Fruit fly (Drosophila melanogaster) whole organism, embryonic: ENCODE data around the gene Acp32CD.
A peak's percentile ranks its signal among the peaks of the same experiment; 100 is the strongest.

ENCODE experiments used
- ATbp ChIP-seq: fragments of 200-800 bp; sonication (Bioruptor generic); optimal IDR thresholded peaks from 2 replicates; lab custom pipeline; 2017; ENCODE audit warnings: missing biosample characterization, mild to moderate bottlenecking, missing genetic modification characterization, missing genetic modification reagents
- Abd-B ChIP-seq: fragments of 200-800 bp; sonication (Bioruptor generic); optimal IDR thresholded peaks from 2 replicates; lab custom pipeline; 2018; ENCODE audit warnings: missing biosample characterization, mild to moderate bottlenecking, missing genetic modification characterization, moderate library complexity
- BEAF-32 ChIP-seq: fragments of 200-800 bp; sonication (Bioruptor generic); optimal IDR thresholded peaks from 3 replicates; lab custom pipeline; 2017; ENCODE audit warnings: missing biosample characterization, missing genetic modification characterization, mild to moderate bottlenecking, moderate library complexity, missing genetic modification reagents
- C15 ChIP-seq: fragments of 200-800 bp; sonication (Bioruptor generic); IDR thresholded peaks from 3 replicates; pipeline ENCODE4 v1.3.6; 2022; ENCODE audit warnings: missing biosample characterization, missing genetic modification characterization
- CG10209 ChIP-seq: fragments of 200-800 bp; sonication (Bioruptor generic); optimal IDR thresholded peaks from 3 replicates; lab custom pipeline; 2017; ENCODE audit warnings: missing biosample characterization, mild to moderate bottlenecking, missing genetic modification characterization, missing genetic modification reagents
- CG10366 ChIP-seq: fragments of 200-800 bp; sonication (Bioruptor generic); IDR thresholded peaks from 2 replicates; pipeline ENCODE4 v1.3.6; 2022; ENCODE audit warnings: missing biosample characterization, missing genetic modification characterization
- CG10431 ChIP-seq: fragments of 200-800 bp; sonication (Bioruptor generic); optimal IDR thresholded peaks from 3 replicates; lab custom pipeline; 2018; ENCODE audit warnings: missing biosample characterization, mild to moderate bottlenecking, missing genetic modification characterization
- CG10979 ChIP-seq: fragments of 200-800 bp; sonication (Bioruptor generic); optimal IDR thresholded peaks from 2 replicates; lab custom pipeline; 2018; ENCODE audit warnings: missing biosample characterization, mild to moderate bottlenecking, missing genetic modification characterization, moderate library complexity
- CG13775 ChIP-seq: fragments of 200-800 bp; sonication (Bioruptor generic); optimal IDR thresholded peaks from 3 replicates; lab custom pipeline; 2017; ENCODE audit warnings: missing biosample characterization, mild to moderate bottlenecking, missing genetic modification characterization
- CG14710 ChIP-seq: fragments of 200-800 bp; sonication (Bioruptor generic); optimal IDR thresholded peaks from 3 replicates; lab custom pipeline; 2019; ENCODE audit warnings: missing biosample characterization, mild to moderate bottlenecking, missing genetic modification characterization, moderate library complexity
- CG14860 ChIP-seq: fragments of 200-800 bp; sonication (Bioruptor generic); IDR thresholded peaks from 3 replicates; pipeline ENCODE4 v1.3.6; 2022; ENCODE audit warnings: missing biosample characterization, missing genetic modification characterization; ENCODE audit not compliant: partially characterized antibody
- CG15011 ChIP-seq: fragments of 200-800 bp; sonication (Bioruptor generic); optimal IDR thresholded peaks from 3 replicates; lab custom pipeline; 2018; ENCODE audit warnings: missing biosample characterization, mild to moderate bottlenecking, missing genetic modification characterization
- CG15479 ChIP-seq: fragments of 200-800 bp; sonication (Bioruptor generic); optimal IDR thresholded peaks from 3 replicates; lab custom pipeline; 2019; ENCODE audit warnings: missing biosample characterization, mild to moderate bottlenecking, missing genetic modification characterization, moderate library complexity
- CG17361 ChIP-seq: fragments of 200-800 bp; sonication (Bioruptor generic); IDR thresholded peaks from 3 replicates; pipeline ENCODE4 v1.3.6; 2022; ENCODE audit warnings: missing biosample characterization, missing genetic modification characterization
- CG17385 ChIP-seq: fragments of 200-800 bp; sonication (Bioruptor generic); optimal IDR thresholded peaks from 3 replicates; lab custom pipeline; 2018; ENCODE audit warnings: missing biosample characterization, mild to moderate bottlenecking, missing genetic modification characterization
- CG17829 ChIP-seq: fragments of 200-800 bp; optimal IDR thresholded peaks from 2 replicates; lab custom pipeline; 2019; ENCODE audit warnings: missing biosample characterization, mild to moderate bottlenecking, missing genetic modification characterization, moderate library complexity
- CG18262 ChIP-seq: fragments of 200-800 bp; optimal IDR thresholded peaks from 3 replicates; lab custom pipeline; 2019; ENCODE audit warnings: missing biosample characterization, mild to moderate bottlenecking, missing genetic modification characterization, moderate library complexity
- CG18476 ChIP-seq: fragments of 200-800 bp; sonication (Bioruptor generic); optimal IDR thresholded peaks from 2 replicates; lab custom pipeline; 2016; ENCODE audit warnings: missing biosample characterization, mild to moderate bottlenecking, missing genetic modification characterization
- CG2712 ChIP-seq: fragments of 200-800 bp; optimal IDR thresholded peaks from 3 replicates; lab custom pipeline; 2019; ENCODE audit warnings: missing biosample characterization, mild to moderate bottlenecking, missing genetic modification characterization, moderate library complexity
- CG33213 ChIP-seq: fragments of 200-800 bp; sonication (Bioruptor generic); optimal IDR thresholded peaks from 3 replicates; lab custom pipeline; 2016; ENCODE audit warnings: missing biosample characterization, missing genetic modification characterization
- CG3838 ChIP-seq: fragments of 200-800 bp; sonication (Bioruptor generic); optimal IDR thresholded peaks from 3 replicates; lab custom pipeline; 2016; ENCODE audit warnings: missing biosample characterization, missing genetic modification characterization
- CG4328 ChIP-seq: fragments of 200-800 bp; sonication (Bioruptor generic); optimal IDR thresholded peaks from 3 replicates; lab custom pipeline; 2017; ENCODE audit warnings: missing biosample characterization, missing genetic modification reagents, missing genetic modification characterization
- CG4617 ChIP-seq: fragments of 200-800 bp; sonication (Bioruptor generic); optimal IDR thresholded peaks from 3 replicates; lab custom pipeline; 2016; ENCODE audit warnings: missing biosample characterization, missing genetic modification characterization, borderline replicate concordance
- CG7928 ChIP-seq: fragments of 200-800 bp; sonication (Bioruptor generic); optimal IDR thresholded peaks from 2 replicates; lab custom pipeline; 2017; ENCODE audit warnings: missing biosample characterization, mild to moderate bottlenecking, missing genetic modification characterization
- CG7987 ChIP-seq: fragments of 200-800 bp; sonication (Bioruptor generic); optimal IDR thresholded peaks from 2 replicates; lab custom pipeline; 2018; ENCODE audit warnings: missing biosample characterization, mild to moderate bottlenecking, missing genetic modification characterization, moderate library complexity
- CG8290 ChIP-seq, 3 experiments: fragments of 200-800 bp; sonication (Bioruptor generic); optimal IDR thresholded peaks; 2 replicates each; lab custom pipeline; 2016 to 2019; ENCODE audit warnings: missing biosample characterization in 3 of 3, missing genetic modification characterization in 3 of 3, mild to moderate bottlenecking in 2 of 3, moderate library complexity in 1 of 3
- CG8478 ChIP-seq: fragments of >200 bp; optimal IDR thresholded peaks from 2 replicates; lab custom pipeline; 2018
- Chrac-16 ChIP-seq: fragments of 200-800 bp; sonication (Bioruptor generic); optimal IDR thresholded peaks from 3 replicates; lab custom pipeline; 2016; ENCODE audit warnings: missing biosample characterization, missing genetic modification characterization
- E2f1 ChIP-seq: fragments of 200-800 bp; sonication (Bioruptor generic); IDR thresholded peaks from 2 replicates; pipeline ENCODE4 v1.3.6; 2022; ENCODE audit warnings: missing biosample characterization, missing genetic modification characterization
- Elba2 ChIP-seq: fragments of 200-800 bp; sonication (Bioruptor generic); optimal IDR thresholded peaks from 3 replicates; lab custom pipeline; 2016; ENCODE audit warnings: missing biosample characterization, missing genetic modification characterization
- Med ChIP-seq: fragments of 200-800 bp; sonication (Bioruptor generic); peaks from one replicate; lab custom pipeline; 2016; ENCODE audit warnings: missing biosample characterization, missing genetic modification characterization, mild to moderate bottlenecking, inconsistent platforms, moderate library complexity
- Rfx ChIP-seq: fragments of 200-800 bp; sonication (Bioruptor generic); IDR thresholded peaks from 2 replicates; pipeline ENCODE4 v1.3.6; 2022; ENCODE audit warnings: missing biosample characterization, missing genetic modification characterization
- Scr ChIP-seq: fragments of 200-800 bp; sonication (Bioruptor generic); IDR thresholded peaks from 2 replicates; pipeline ENCODE4 v1.3.6; 2022; ENCODE audit warnings: missing biosample characterization, missing genetic modification characterization; ENCODE audit not compliant: partially characterized antibody
- Taf1 ChIP-seq: fragments of 200-800 bp; sonication (Bioruptor generic); IDR thresholded peaks from 2 replicates; pipeline ENCODE4 v1.3.6; 2022; ENCODE audit warnings: missing biosample characterization, missing genetic modification characterization
- ara ChIP-seq: fragments of 200-800 bp; sonication (Bioruptor generic); IDR thresholded peaks from 2 replicates; pipeline ENCODE4 v1.3.6; 2022; ENCODE audit warnings: missing biosample characterization, missing genetic modification characterization
- cato ChIP-seq: fragments of 200-800 bp; sonication (Bioruptor generic); optimal IDR thresholded peaks from 2 replicates; lab custom pipeline; 2016; ENCODE audit warnings: missing biosample characterization, missing genetic modification characterization, borderline replicate concordance
- dm ChIP-seq: fragments of 200-800 bp; sonication (Bioruptor generic); optimal IDR thresholded peaks from 3 replicates; lab custom pipeline; 2016; ENCODE audit warnings: missing biosample characterization, missing genetic modification characterization
- fd102C ChIP-seq: fragments of 200-800 bp; sonication (Bioruptor generic); optimal IDR thresholded peaks from 2 replicates; lab custom pipeline; 2018; ENCODE audit warnings: missing biosample characterization, mild to moderate bottlenecking, missing genetic modification characterization, moderate library complexity
- peb ChIP-seq: fragments of 200-800 bp; sonication (Bioruptor generic); IDR thresholded peaks from 2 replicates; pipeline ENCODE4 v1.3.6; 2022; ENCODE audit warnings: missing biosample characterization, missing genetic modification characterization
- phol ChIP-seq: fragments of 200-800 bp; sonication (Bioruptor generic); optimal IDR thresholded peaks from 3 replicates; lab custom pipeline; 2018; ENCODE audit warnings: missing biosample characterization, mild to moderate bottlenecking, missing genetic modification characterization, moderate library complexity
- row ChIP-seq: fragments of 200-800 bp; sonication (Bioruptor generic); IDR thresholded peaks from 3 replicates; pipeline ENCODE4 v1.3.6; 2022; ENCODE audit warnings: missing biosample characterization, missing genetic modification characterization
- sima ChIP-seq: fragments of 200-800 bp; sonication (Bioruptor generic); optimal IDR thresholded peaks from 2 replicates; lab custom pipeline; 2016; ENCODE audit warnings: missing biosample characterization, missing genetic modification characterization
- stwl ChIP-seq: fragments of 200-800 bp; sonication (Bioruptor generic); optimal IDR thresholded peaks from 3 replicates; lab custom pipeline; 2018; ENCODE audit warnings: missing biosample characterization, mild to moderate bottlenecking, missing genetic modification characterization, moderate library complexity
- trem ChIP-seq: fragments of 200-800 bp; optimal IDR thresholded peaks from 3 replicates; lab custom pipeline; 2019; ENCODE audit warnings: missing biosample characterization, mild to moderate bottlenecking, missing genetic modification characterization, moderate library complexity
- unpg ChIP-seq: fragments of 200-800 bp; sonication (Bioruptor generic); optimal IDR thresholded peaks from 3 replicates; lab custom pipeline; 2018; ENCODE audit warnings: missing biosample characterization, mild to moderate bottlenecking, missing genetic modification characterization, moderate library complexity
- vnd ChIP-seq: fragments of 200-800 bp; sonication (Bioruptor generic); IDR thresholded peaks from 3 replicates; pipeline ENCODE4 v1.3.6; 2022; ENCODE audit warnings: missing biosample characterization, missing genetic modification characterization; ENCODE audit not compliant: partially characterized antibody
- wor ChIP-seq: fragments of 200-800 bp; sonication (Bioruptor generic); IDR thresholded peaks from 2 replicates; pipeline ENCODE4 v1.3.6; 2022; ENCODE audit warnings: missing biosample characterization, missing genetic modification characterization
- zen ChIP-seq: fragments of 200-800 bp; sonication (Bioruptor generic); optimal IDR thresholded peaks from 3 replicates; lab custom pipeline; 2018; ENCODE audit warnings: missing biosample characterization, mild to moderate bottlenecking, missing genetic modification characterization, moderate library complexity

Acp32CD gene

dm6 chr2L:10976046-10976863 is 39.2 kb upstream of the Acp32CD start, which contains the start of the genes ATPsynG and SCAR:
ATPsynG (minus strand) TSS chr2L:10976399.
SCAR (plus strand) TSS chr2L:10976772.
- no peak for TF ChIP-seq CG4328 (GFP tag; lab: Kevin White, UChicago)
- no peak for TF ChIP-seq sima (GFP tag; lab: Kevin White, UChicago)
- TF ChIP-seq Elba2 (GFP tag; lab: Kevin White, UChicago), result peak; percentile 50
- TF ChIP-seq CG2712 (tag; lab: Kevin White, UChicago), result peak; percentile 32
- TF ChIP-seq CG15479 (GFP tag; lab: Kevin White, UChicago), result no peak
- no peak for TF ChIP-seq CG18476
- TF ChIP-seq E2f1 (GFP tag; lab: Robert Waterston, UW), result no peak
- no peak for TF ChIP-seq Med (GFP tag; lab: Kevin White, UChicago)
- no peak for TF ChIP-seq Taf1 (GFP tag; lab: Robert Waterston, UW)
- TF ChIP-seq CG8290 (GFP tag; optimal IDR thresholded peaks at IDR 0.05; lab: Kevin White, UChicago), result no peak
- no peak for TF ChIP-seq CG8290 (tag; optimal IDR thresholded peaks at IDR 0.05; lab: Kevin White, UChicago)
- no peak for TF ChIP-seq CG4617 (GFP tag; lab: Kevin White, UChicago)
- TF ChIP-seq CG3838 (GFP tag; lab: Kevin White, UChicago), result no peak
- peak; percentile 30 for TF ChIP-seq trem (tag; lab: Kevin White, UChicago)
- TF ChIP-seq vnd (GFP tag; lab: Robert Waterston, UW), result no peak
- TF ChIP-seq zen (tag; lab: Kevin White, UChicago), result no peak
- TF ChIP-seq stwl (tag; lab: Kevin White, UChicago), result peak; percentile 41
- TF ChIP-seq CG8478 (lab: Kevin White, UChicago), result no peak
- no peak for TF ChIP-seq wor (GFP tag; lab: Robert Waterston, UW)
- no peak for TF ChIP-seq Chrac-16
- TF ChIP-seq ATbp (GFP tag; lab: Kevin White, UChicago), result no peak
- TF ChIP-seq CG13775, result peak; percentile 21
- peak; percentile 92 for TF ChIP-seq CG7928 (GFP tag; lab: Kevin White, UChicago)
- TF ChIP-seq CG17829 (tag; lab: Kevin White, UChicago), result peak; percentile 22
- TF ChIP-seq BEAF-32 (GFP tag; lab: Kevin White, UChicago), result peak; percentile 14
- TF ChIP-seq row, result peak; percentile 51; the same call in 1 of the 3 replicates
- TF ChIP-seq phol, result peak; percentile 31
- TF ChIP-seq CG10979, result no peak
- no peak for TF ChIP-seq dm (GFP tag; lab: Kevin White, UChicago)
- no peak for TF ChIP-seq CG14860 (GFP tag; lab: Robert Waterston, UW)
- no peak for TF ChIP-seq C15
- TF ChIP-seq CG10209, result no peak
- TF ChIP-seq CG7987, result no peak
- no peak for TF ChIP-seq peb (GFP tag; lab: Robert Waterston, UW)
- TF ChIP-seq CG10431, result no peak
- TF ChIP-seq CG15011, result no peak
- TF ChIP-seq CG14710 (tag; lab: Kevin White, UChicago), result peak; percentile 47
- TF ChIP-seq fd102C (GFP tag; lab: Kevin White, UChicago), result no peak
- no peak for TF ChIP-seq Abd-B (GFP tag; lab: Kevin White, UChicago)
- TF ChIP-seq CG10366 (GFP tag; lab: Robert Waterston, UW), result no peak
- no peak for TF ChIP-seq CG17385 (GFP tag; lab: Kevin White, UChicago)
- TF ChIP-seq CG33213 (GFP tag; lab: Kevin White, UChicago), result no peak
- peak; percentile 49; the same call in 2 of the 3 replicates for TF ChIP-seq CG17361 (GFP tag; lab: Robert Waterston, UW)
- TF ChIP-seq unpg (GFP tag; lab: Kevin White, UChicago), result no peak
- no peak for TF ChIP-seq Rfx (GFP tag; lab: Robert Waterston, UW)
- peak; percentile 32; the same call in 1 of the 2 replicates for TF ChIP-seq Scr (GFP tag; lab: Robert Waterston, UW)
- peak; percentile 11 for TF ChIP-seq CG18262
- no peak for TF ChIP-seq cato
- TF ChIP-seq ara (GFP tag; lab: Robert Waterston, UW), result no peak
